Fruit fly (Drosophila melanogaster) whole organism, adult: ENCODE results near the gene CG43248.
A peak's percentile ranks its signal among the peaks of the same experiment; 100 is the strongest.

Experiments used
- CG11617 ChIP-seq: fragments of 200-800 bp; sonication (Bioruptor generic); optimal IDR thresholded peaks from 2 replicates; lab custom pipeline; 2017; ENCODE audit warnings: mild to moderate bottlenecking, missing biosample characterization, missing genetic modification reagents, missing genetic modification characterization
- CG12768 ChIP-seq: fragments of 200-800 bp; sonication (Bioruptor generic); optimal IDR thresholded peaks from 2 replicates; lab custom pipeline; 2017; ENCODE audit warnings: missing biosample characterization, missing genetic modification characterization, mild to moderate bottlenecking, moderate library complexity, missing genetic modification reagents
- CG14711 ChIP-seq: fragments of 200-800 bp; sonication (Bioruptor generic); optimal IDR thresholded peaks from 2 replicates; lab custom pipeline; 2018; ENCODE audit warnings: missing biosample characterization, mild to moderate bottlenecking, missing genetic modification characterization, moderate library complexity
- CG1620 ChIP-seq: fragments of 200-800 bp; sonication (Bioruptor generic); optimal IDR thresholded peaks from 2 replicates; lab custom pipeline; 2016; ENCODE audit warnings: missing biosample characterization, missing genetic modification characterization
- CG33017 ChIP-seq: fragments of 200-800 bp; sonication (Bioruptor generic); optimal IDR thresholded peaks from 2 replicates; lab custom pipeline; 2018; ENCODE audit warnings: missing biosample characterization, mild to moderate bottlenecking, missing genetic modification characterization, moderate library complexity
- CG5204 ChIP-seq: fragments of 200-800 bp; sonication (Bioruptor generic); optimal IDR thresholded peaks from 2 replicates; lab custom pipeline; 2016; ENCODE audit warnings: missing biosample characterization, missing genetic modification characterization
- CG7045 ChIP-seq: fragments of 200-800 bp; sonication (Bioruptor generic); optimal IDR thresholded peaks from 2 replicates; lab custom pipeline; 2017; ENCODE audit warnings: missing biosample characterization, mild to moderate bottlenecking, missing genetic modification characterization
- CG7101 ChIP-seq: fragments of 200-800 bp; sonication (Bioruptor generic); optimal IDR thresholded peaks from 2 replicates; lab custom pipeline; 2018; ENCODE audit warnings: missing biosample characterization, mild to moderate bottlenecking, missing genetic modification characterization, moderate library complexity
- Clk ChIP-seq: fragments of 200-800 bp; sonication (Bioruptor generic); optimal IDR thresholded peaks from 2 replicates; lab custom pipeline; 2017; ENCODE audit warnings: missing biosample characterization, missing genetic modification characterization
- Crg-1 ChIP-seq: fragments of 200-800 bp; sonication (Bioruptor generic); optimal IDR thresholded peaks from 2 replicates; lab custom pipeline; 2016; ENCODE audit warnings: missing biosample characterization, missing genetic modification characterization
- Hr96 ChIP-seq: fragments of 200-800 bp; sonication (Bioruptor generic); optimal IDR thresholded peaks from 2 replicates; lab custom pipeline; 2016; ENCODE audit warnings: missing biosample characterization, missing genetic modification characterization
- Mnt ChIP-seq: fragments of 200-800 bp; sonication (Bioruptor generic); optimal IDR thresholded peaks from 2 replicates; lab custom pipeline; 2016; ENCODE audit warnings: missing biosample characterization, mild to moderate bottlenecking, missing genetic modification characterization
- bab1 ChIP-seq: fragments of 200-800 bp; sonication (Bioruptor generic); optimal IDR thresholded peaks from 3 replicates; lab custom pipeline; 2019; ENCODE audit warnings: missing biosample characterization, mild to moderate bottlenecking, missing genetic modification characterization, moderate library complexity
- cic ChIP-seq: fragments of 200-800 bp; sonication (Bioruptor generic); optimal IDR thresholded peaks from 2 replicates; lab custom pipeline; 2017; ENCODE audit warnings: missing biosample characterization, mild to moderate bottlenecking, missing genetic modification characterization, moderate library complexity
- cnc ChIP-seq, 2 experiments: fragments of >200 bp; optimal IDR thresholded peaks; 2 replicates each; lab custom pipeline; 2017
- kay ChIP-seq: fragments of 200-800 bp; sonication (Bioruptor generic); peaks from one replicate; lab custom pipeline; 2016; ENCODE audit warnings: missing biosample characterization, missing genetic modification characterization, borderline replicate concordance
- ovo ChIP-seq: fragments of 200-800 bp; sonication (Bioruptor generic); optimal IDR thresholded peaks from 2 replicates; lab custom pipeline; 2016; ENCODE audit warnings: missing biosample characterization, missing genetic modification characterization
- pad ChIP-seq: fragments of 200-800 bp; sonication (Bioruptor generic); optimal IDR thresholded peaks from 3 replicates; lab custom pipeline; 2017; ENCODE audit warnings: missing biosample characterization, missing genetic modification characterization, mild to moderate bottlenecking, moderate library complexity, missing genetic modification reagents
- tj ChIP-seq: fragments of 200-800 bp; sonication (Bioruptor generic); optimal IDR thresholded peaks from 3 replicates; lab custom pipeline; 2017; ENCODE audit warnings: missing biosample characterization, mild to moderate bottlenecking, missing genetic modification characterization, moderate library complexity
- toe ChIP-seq: fragments of 200-800 bp; sonication (Bioruptor generic); optimal IDR thresholded peaks from 2 replicates; lab custom pipeline; 2016; ENCODE audit warnings: missing biosample characterization, missing genetic modification characterization

Gene CG43248

dm6 chr3L:15500813-15501645 is 30.2 kb downstream of the CG43248 start, which contains the start of gene CG7272:
Gene CG7272 (plus strand): TSS chr3L:15500938.
- TF ChIP-seq CG12768: peak; percentile 43
- no peak for TF ChIP-seq Clk (GFP tag; lab: Kevin White, UChicago)
- TF ChIP-seq ovo (GFP tag; lab: Kevin White, UChicago): no peak
- peak; percentile 21 for TF ChIP-seq CG33017
- no peak for TF ChIP-seq pad (GFP tag; lab: Kevin White, UChicago)
- no peak for TF ChIP-seq CG14711 (tag; lab: Kevin White, UChicago)
- TF ChIP-seq bab1: no peak
- peak; percentile 82 for TF ChIP-seq cic (GFP tag; lab: Kevin White, UChicago)
- peak; percentile 74 for TF ChIP-seq Mnt (GFP tag; lab: Kevin White, UChicago)
- TF ChIP-seq Crg-1 (GFP tag; lab: Kevin White, UChicago): peak; percentile 0
- no peak for TF ChIP-seq CG1620 (GFP tag; lab: Kevin White, UChicago)
- peak in 1 of 2 experiments; percentile 63 for TF ChIP-seq cnc (optimal IDR thresholded peaks at IDR 0.05; lab: Kevin White, UChicago)
- TF ChIP-seq CG11617 (GFP tag; lab: Kevin White, UChicago): peak; percentile 16
- peak; percentile 22 for TF ChIP-seq CG7101 (tag; lab: Kevin White, UChicago)

- no peak for TF ChIP-seq Clk (GFP tag; lab: Kevin White, UChicago)
- peak; percentile 50 for TF ChIP-seq cic (GFP tag; lab: Kevin White, UChicago)
- TF ChIP-seq bab1: peak; percentile 88
- TF ChIP-seq CG12768: no peak
- TF ChIP-seq CG7101 (tag; lab: Kevin White, UChicago): no peak
- no peak for TF ChIP-seq Hr96 (GFP tag; lab: Kevin White, UChicago)
- no peak for TF ChIP-seq CG7045 (GFP tag; lab: Kevin White, UChicago)
- TF ChIP-seq Mnt (GFP tag; lab: Kevin White, UChicago): peak; percentile 97
- no peak for TF ChIP-seq toe (GFP tag; lab: Kevin White, UChicago)
- no peak for TF ChIP-seq CG1620 (GFP tag; lab: Kevin White, UChicago)
- no peak for TF ChIP-seq kay (GFP tag; lab: Kevin White, UChicago)
- TF ChIP-seq CG5204 (GFP tag; lab: Kevin White, UChicago): no peak
- TF ChIP-seq cnc (optimal IDR thresholded peaks at IDR 0.05; lab: Kevin White, UChicago): no peak
These were observed 32.5 kb downstream of the CG43248 start, which contains the start of gene CG7275 for dm6 chr3L:15498745-15499144. Gene CG7275 (plus strand): TSS chr3L:15498959.

- TF ChIP-seq CG12768: no peak
- TF ChIP-seq CG14711 (tag; lab: Kevin White, UChicago): no peak
- no peak for TF ChIP-seq CG1620 (GFP tag; lab: Kevin White, UChicago)
- TF ChIP-seq toe (GFP tag; lab: Kevin White, UChicago): no peak
- TF ChIP-seq cnc (optimal IDR thresholded peaks at IDR 0.05; lab: Kevin White, UChicago): no peak
These were observed 33.4 kb downstream of the CG43248 start, which contains the start of gene CG7276 for dm6 chr3L:15497902-15498301. Gene CG7276 (plus strand): TSS chr3L:15498202.

- TF ChIP-seq CG12768 (no peak), ovo (GFP tag; lab: Kevin White, UChicago) (no peak), cic (GFP tag; lab: Kevin White, UChicago) (no peak), bab1 (no peak), Clk (GFP tag; lab: Kevin White, UChicago) (no peak), toe (GFP tag; lab: Kevin White, UChicago) (no peak)
These were observed 35.0 kb downstream of the CG43248 start, which contains the start of gene CG13455 for dm6 chr3L:15496274-15496673. Gene CG13455 (plus strand): TSS chr3L:15496574.

dm6 chr3L:15495449-15495848 is 35.8 kb downstream of the CG43248 start, which contains the start of gene CG12355:
Gene CG12355 (minus strand): TSS chr3L:15495549.
- TF ChIP-seq tj (GFP tag; lab: Kevin White, UChicago): no peak
- TF ChIP-seq pad (GFP tag; lab: Kevin White, UChicago): no peak
- TF ChIP-seq Crg-1 (GFP tag; lab: Kevin White, UChicago): no peak
- no peak for TF ChIP-seq cic (GFP tag; lab: Kevin White, UChicago)
- TF ChIP-seq CG7045 (GFP tag; lab: Kevin White, UChicago): no peak

- TF ChIP-seq CG11617 (GFP tag; lab: Kevin White, UChicago) (no peak), bab1 (no peak), kay (GFP tag; lab: Kevin White, UChicago) (peak; percentile 70), tj (GFP tag; lab: Kevin White, UChicago) (no peak), CG5204 (GFP tag; lab: Kevin White, UChicago) (no peak), cic (GFP tag; lab: Kevin White, UChicago) (peak; percentile 47), CG33017 (no peak), ovo (GFP tag; lab: Kevin White, UChicago) (peak; percentile 21), Crg-1 (GFP tag; lab: Kevin White, UChicago) (no peak), Mnt (GFP tag; lab: Kevin White, UChicago) (peak; percentile 1)
These were observed 36.5 kb downstream of the CG43248 start for dm6 chr3L:15494599-15495271.
